Fruit fly (Drosophila melanogaster): ENCODE results near the gene SsRbeta.

DNA sequence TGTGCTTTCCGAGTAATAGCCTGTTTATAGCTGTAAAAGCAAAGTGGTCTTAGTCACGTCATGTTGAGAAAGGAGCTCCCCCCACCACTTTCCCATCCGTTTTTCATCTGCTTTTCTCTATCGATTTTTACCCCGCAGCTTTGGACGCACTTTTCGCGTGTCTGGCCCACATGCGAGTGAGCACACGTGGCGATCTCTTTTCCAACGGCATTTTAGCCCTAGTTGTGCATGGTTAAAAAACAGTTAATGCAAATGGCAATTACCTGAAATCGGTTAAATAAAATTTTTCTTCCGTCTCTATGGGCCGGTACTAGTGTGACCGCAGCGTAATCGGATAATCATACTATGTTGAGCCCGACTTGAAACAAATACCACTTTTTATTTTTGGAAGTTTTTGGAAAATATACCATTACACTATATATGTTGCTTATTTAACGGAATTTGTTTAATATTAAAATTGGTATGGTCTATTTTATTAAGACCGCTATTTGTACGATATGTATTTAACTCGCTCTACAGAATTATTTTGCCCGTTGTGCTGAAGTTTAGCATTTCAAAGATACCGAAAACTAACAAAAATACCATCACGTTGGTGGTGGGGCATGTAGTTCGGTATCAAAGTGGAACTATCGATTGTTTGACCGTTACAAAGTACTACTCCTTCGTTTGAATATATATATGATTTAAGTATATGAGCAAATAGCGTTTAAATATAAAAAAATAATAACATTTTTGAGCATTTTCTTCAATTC, 17.2 kb upstream of the SsRbeta start, which contains the start of gene Zn72D:
- TF ChIP-seq CG8478 (optimal IDR thresholded peaks at IDR 0.05) (no peak), CTCF (optimal IDR thresholded peaks at IDR 0.05) (no peak)

All from S2 (cell line).